Worm (Caenorhabditis elegans): Measurements from ENCODE around the gene stn-2.
A peak's percentile ranks its signal among the peaks of the same experiment; 100 is the strongest.

The stn-2 gene

DNA sequence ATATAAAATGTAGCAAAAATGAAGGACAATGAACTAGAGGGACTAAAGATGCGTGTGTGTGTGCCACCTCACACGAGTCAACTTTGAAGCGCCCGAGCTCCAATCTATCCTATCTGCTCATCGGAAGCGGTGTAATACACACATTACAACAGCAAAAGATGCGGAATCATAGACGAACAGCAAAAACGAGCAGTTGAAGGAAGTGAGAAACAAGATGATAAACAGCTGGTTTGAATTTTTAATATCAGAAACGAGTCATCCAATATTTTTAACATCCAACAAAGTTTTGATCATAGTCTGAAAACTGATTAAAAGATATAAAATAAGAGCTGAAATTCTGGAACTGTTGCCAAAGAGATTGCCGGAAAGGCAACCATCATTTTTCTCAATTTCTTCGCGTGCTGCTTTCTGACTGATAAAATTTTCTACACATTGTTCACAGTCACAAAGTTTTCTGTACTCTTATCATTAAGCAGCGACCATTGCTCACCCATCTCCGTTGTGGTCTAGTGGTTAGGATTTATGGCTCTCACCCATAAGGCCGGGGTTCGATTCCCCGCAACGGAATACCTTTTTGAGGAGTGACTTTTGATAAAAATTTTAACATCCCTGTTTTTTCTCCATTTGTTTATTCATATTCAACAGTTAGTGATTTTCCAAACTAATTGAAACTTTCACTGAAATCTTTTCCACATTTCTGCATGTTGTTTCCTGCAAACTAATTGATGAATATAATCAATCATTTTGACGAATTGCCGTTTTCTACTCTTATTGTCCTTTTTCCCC lies at the start of gene stn-2:
Gene stn-2, minus strand, starts transcription at position 75 of the 786 bp plus-strand sequence.
- TF ChIP-seq him-1 (tag; optimal IDR thresholded peaks at IDR 0.05) (no peak), W03F9.2 (tag; optimal IDR thresholded peaks at IDR 0.05) (no peak), dao-5 (tag; optimal IDR thresholded peaks at IDR 0.05) (no peak)

DNA sequence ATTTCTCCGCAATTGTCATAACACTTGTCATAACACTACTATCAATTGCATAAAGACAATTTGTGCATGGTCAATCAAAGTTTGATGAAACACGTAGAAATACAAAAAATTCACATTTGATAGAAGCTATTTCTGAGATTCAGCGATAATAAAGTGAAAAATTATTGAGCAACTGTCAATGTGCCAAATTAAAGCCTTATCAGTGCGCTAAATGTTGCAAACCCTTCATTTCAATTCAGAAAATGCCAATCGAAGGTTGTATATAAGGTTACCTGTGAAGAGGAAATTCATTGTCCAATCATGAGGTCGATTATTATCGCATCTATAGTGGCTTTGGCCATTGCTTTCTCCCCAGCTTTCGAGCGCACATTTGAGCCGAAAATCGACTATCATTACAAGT lies 47.2 kb upstream of the stn-2 start, which contains the start of gene vit-1:
Gene vit-1, plus strand, starts transcription at position 289 of the 400 bp plus-strand sequence.
- no peak for TF ChIP-seq dao-5 (tag; optimal IDR thresholded peaks at IDR 0.05)
- no peak for TF ChIP-seq W03F9.2 (tag; optimal IDR thresholded peaks at IDR 0.05)
- no peak for TF ChIP-seq him-1 (tag; optimal IDR thresholded peaks at IDR 0.05)

DNA sequence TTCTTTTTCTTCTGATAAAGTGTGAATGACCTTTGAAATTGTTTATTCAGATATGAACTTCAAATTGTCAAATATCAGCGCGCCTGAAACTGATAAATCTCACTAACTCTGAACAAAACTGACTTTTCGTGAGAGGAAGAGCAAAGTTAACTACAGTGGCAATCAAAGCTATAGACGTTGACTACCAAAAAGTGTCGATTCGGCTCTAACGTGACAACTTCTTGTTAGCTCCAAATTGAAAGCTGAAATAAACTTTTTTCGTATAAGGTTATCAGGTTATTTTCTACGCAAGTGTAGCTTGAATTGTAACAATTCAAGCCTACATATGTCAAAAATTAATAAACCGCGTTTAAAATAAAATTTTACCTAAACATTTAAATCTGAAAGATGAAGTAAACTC lies 45.9 kb upstream of the stn-2 start:
- TF ChIP-seq him-1 (tag; optimal IDR thresholded peaks at IDR 0.05) (no peak), dao-5 (tag; optimal IDR thresholded peaks at IDR 0.05) (no peak), W03F9.2 (tag; optimal IDR thresholded peaks at IDR 0.05) (no peak)

DNA sequence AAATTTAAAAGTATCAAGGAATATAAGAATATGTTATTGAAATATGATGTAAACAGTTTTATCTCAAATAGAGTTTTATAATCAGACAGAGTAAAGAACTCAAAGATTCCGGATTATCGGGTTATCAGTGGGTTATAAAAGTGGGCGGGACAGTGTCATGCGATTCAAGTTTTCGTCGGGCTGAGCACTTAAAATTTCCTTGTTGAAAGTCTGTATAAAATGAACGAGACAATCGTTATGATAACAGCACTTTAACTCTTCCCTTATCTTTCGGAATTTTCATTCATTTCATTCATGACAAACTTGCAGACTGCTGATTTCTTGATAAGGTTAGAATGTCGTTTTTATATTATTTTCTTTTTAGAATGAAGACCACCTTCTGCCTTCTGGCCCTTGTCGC lies 45.2 kb upstream of the stn-2 start, which contains the start of gene spp-14:
Gene spp-14, plus strand, starts transcription at position 365 of the 400 bp plus-strand sequence.
- TF ChIP-seq him-1 (tag; optimal IDR thresholded peaks at IDR 0.05) (no peak), dao-5 (tag; optimal IDR thresholded peaks at IDR 0.05) (peak; percentile 13)

DNA sequence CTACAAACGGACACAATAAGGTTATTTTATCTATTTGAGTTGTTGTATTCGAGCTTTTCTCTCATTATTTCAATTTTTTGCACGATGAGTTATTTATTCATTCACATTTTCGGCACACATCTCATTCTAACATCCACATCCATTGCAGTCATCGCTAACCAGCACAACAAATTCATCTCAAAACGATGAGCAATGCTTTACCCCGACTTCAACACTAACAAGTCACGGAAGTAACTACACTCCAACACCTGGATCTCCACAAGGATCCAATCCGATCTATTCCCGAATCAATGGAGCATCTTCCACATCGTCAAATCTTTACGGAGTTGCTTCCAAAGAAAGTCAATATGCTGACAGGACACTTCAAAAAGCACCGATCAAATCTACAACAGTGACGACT lies 43.7 kb upstream of the stn-2 start:
- TF ChIP-seq dao-5 (tag; optimal IDR thresholded peaks at IDR 0.05) (no peak), him-1 (tag; optimal IDR thresholded peaks at IDR 0.05) (no peak), W03F9.2 (tag; optimal IDR thresholded peaks at IDR 0.05) (no peak)

DNA sequence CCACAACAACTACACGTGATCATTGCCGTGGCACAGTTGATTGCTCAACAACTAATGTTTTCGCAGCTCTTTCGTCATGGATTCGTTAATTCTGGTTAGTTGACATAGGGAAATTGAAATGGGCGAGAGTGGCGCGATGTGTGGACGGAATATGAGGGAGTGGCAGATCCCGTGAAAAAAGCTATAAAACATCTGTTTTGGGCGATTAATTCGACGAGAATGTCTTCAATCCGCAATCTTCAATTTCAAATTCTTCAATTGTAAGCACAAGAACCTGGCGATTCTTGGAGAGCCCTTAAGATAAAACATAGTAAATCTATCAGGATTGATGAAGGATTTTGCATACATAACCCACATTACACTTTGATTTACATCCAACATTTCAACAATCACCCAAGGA lies 40.1 kb upstream of the stn-2 start:
- no peak for TF ChIP-seq dao-5 (tag; optimal IDR thresholded peaks at IDR 0.05)
- TF ChIP-seq W03F9.2 (tag; optimal IDR thresholded peaks at IDR 0.05), result no peak
- no peak for TF ChIP-seq him-1 (tag; optimal IDR thresholded peaks at IDR 0.05)

DNA sequence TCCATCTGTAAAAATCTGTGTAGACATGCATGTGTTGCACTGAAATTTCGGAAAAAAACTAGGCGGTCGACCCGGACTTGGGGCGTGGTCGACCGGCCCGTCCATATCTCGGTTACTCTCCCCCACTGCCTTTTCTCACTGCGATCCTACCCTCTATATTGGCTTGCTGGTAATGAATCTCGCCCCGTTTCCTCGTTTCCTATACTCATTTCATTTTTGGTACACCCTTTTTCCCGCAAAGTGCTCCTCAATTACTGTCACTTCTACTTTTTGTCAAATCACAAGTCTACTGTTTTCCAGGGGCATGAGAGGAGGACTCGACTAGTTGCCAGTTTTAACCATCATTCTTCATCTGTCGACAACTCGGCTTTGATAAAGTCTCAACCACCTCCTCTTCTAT lies 38.6 kb upstream of the stn-2 start, which contains the start of gene K09F5.6:
Gene K09F5.6, plus strand, starts transcription at position 301 of the 400 bp plus-strand sequence.
- TF ChIP-seq him-1 (tag; optimal IDR thresholded peaks at IDR 0.05) (no peak), W03F9.2 (tag; optimal IDR thresholded peaks at IDR 0.05) (no peak), dao-5 (tag; optimal IDR thresholded peaks at IDR 0.05) (no peak)

DNA sequence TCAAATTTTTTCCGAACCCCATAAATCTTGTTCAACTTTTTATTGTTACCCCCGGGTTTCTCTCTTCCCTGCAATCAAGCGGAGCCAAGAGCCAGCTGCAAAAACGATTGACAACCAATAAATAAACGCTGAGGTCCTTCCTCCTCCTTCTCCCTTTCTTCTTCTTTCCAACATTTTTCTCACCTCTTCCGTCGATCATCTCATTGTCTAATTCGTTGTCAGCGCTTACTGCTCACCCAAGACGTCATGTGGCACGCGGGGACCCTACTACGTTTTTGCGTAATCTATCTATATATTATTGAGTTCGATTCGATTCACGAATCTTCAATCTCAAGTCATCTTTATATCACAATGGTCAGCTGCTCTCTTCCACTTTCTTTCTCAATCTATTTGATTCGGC lies 35.0 kb upstream of the stn-2 start:
- no peak for TF ChIP-seq dao-5 (tag; optimal IDR thresholded peaks at IDR 0.05)
- no peak for TF ChIP-seq W03F9.2 (tag; optimal IDR thresholded peaks at IDR 0.05)
- TF ChIP-seq him-1 (tag; optimal IDR thresholded peaks at IDR 0.05), result no peak

DNA sequence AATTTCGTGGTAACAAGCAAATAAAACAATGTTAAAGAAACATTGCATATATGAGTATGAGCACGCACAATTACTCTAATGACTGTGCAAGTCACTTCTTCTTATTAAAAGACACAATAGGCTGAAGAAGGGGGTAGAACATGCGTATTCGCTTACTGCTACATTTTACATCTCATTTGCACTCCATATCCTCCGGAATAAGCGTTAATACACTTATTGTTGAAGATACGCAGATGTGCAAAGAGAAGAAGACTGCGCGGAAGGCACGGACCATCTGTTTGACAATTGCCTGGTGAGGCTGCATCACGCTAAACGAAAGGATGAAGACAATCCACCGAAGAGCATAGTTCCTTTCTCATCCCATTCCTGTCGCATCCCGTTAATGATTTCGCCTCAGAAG lies 32.5 kb upstream of the stn-2 start:
- TF ChIP-seq dao-5 (tag; optimal IDR thresholded peaks at IDR 0.05) (no peak), W03F9.2 (tag; optimal IDR thresholded peaks at IDR 0.05) (no peak), him-1 (tag; optimal IDR thresholded peaks at IDR 0.05) (no peak)

DNA sequence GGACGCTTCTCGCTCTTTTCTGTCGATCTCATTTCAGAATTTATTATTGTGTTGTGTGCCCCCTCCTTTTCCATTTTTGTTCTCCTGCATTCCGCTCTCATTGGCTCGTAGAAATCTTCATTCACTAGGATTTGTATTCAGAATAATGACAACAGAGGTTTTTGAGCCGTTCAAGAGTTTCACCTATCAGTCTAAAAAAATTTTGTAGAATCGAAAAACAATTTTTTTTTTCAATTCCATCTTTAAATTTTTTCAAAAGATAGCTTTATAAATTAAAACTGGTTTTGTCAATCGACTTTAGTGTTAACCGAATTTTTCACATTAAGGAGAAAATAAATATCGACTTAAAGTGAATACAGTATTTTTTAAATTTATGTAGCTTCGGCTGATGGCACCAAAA lies 30.2 kb upstream of the stn-2 start, which contains the start of gene K09F5.4:
Gene K09F5.4, minus strand, starts transcription at position 101 of the 400 bp plus-strand sequence.
- TF ChIP-seq W03F9.2 (tag; optimal IDR thresholded peaks at IDR 0.05) (no peak), dao-5 (tag; optimal IDR thresholded peaks at IDR 0.05) (no peak), him-1 (tag; optimal IDR thresholded peaks at IDR 0.05) (no peak)

DNA sequence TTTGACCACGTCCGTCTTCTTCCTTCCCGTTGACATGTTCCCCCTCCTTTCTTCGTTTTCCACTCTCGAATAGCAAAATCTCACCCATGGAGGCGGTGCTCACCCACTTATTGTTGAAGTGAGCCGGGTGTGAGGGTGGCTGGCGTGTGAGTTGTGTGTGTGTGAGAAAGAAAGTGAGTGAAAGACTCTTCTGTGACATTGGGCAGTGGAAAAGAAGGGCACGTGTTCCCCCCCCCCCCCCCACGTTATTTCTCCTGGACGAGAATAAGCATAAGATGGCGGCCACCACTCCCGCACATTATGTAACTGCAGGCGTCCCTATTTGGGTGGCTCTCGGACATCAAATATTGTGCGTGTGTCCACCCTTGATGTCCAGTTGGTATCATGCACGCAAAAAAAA lies 29.8 kb upstream of the stn-2 start:
- no peak for TF ChIP-seq him-1 (tag; optimal IDR thresholded peaks at IDR 0.05)
- no peak for TF ChIP-seq dao-5 (tag; optimal IDR thresholded peaks at IDR 0.05)
- no peak for TF ChIP-seq W03F9.2 (tag; optimal IDR thresholded peaks at IDR 0.05)

DNA sequence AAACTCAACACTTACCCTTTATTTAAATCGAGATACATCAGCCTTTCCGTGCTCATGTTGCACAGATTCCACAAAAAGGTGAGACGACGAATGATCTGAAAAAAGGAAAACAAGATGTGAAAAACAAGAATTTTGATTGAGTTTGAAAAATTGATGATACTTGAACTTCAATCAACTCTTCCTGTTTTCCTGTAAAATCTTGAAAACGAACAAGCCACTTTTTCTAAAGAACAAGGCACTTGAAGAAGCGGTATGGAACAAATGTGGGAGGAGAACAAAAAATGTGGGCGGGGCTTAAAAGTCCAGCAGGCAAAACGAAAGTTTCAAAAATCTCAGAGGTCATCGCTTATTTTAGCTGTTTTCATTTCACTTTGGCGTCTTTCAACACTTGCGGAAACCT lies 26.6 kb upstream of the stn-2 start, which contains the start of gene kvs-1:
Gene kvs-1, minus strand, starts transcription at position 101 of the 400 bp plus-strand sequence.
- TF ChIP-seq W03F9.2 (tag; optimal IDR thresholded peaks at IDR 0.05) (no peak), dao-5 (tag; optimal IDR thresholded peaks at IDR 0.05) (no peak), him-1 (tag; optimal IDR thresholded peaks at IDR 0.05) (no peak)

DNA sequence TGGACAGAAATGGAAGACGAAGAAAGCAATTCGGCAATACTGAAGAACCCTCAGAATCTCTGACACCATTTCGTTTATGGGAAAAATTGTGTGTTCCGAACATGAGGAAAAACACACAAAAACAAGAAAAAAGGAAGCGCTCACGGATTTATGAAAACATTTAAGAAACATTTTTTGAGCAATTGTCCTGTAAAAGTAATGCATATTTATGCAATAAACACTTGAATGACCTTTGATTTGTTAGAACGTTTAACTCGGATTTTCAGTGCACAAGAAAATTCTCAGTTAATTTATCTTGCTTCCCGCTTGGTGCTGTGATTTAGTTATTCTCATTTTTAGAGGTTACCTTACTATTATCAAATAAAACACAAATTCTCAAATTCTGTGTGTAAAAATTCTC lies 23.4 kb upstream of the stn-2 start:
- TF ChIP-seq him-1 (tag; optimal IDR thresholded peaks at IDR 0.05), result no peak
- TF ChIP-seq dao-5 (tag; optimal IDR thresholded peaks at IDR 0.05), result no peak
- no peak for TF ChIP-seq W03F9.2 (tag; optimal IDR thresholded peaks at IDR 0.05)

DNA sequence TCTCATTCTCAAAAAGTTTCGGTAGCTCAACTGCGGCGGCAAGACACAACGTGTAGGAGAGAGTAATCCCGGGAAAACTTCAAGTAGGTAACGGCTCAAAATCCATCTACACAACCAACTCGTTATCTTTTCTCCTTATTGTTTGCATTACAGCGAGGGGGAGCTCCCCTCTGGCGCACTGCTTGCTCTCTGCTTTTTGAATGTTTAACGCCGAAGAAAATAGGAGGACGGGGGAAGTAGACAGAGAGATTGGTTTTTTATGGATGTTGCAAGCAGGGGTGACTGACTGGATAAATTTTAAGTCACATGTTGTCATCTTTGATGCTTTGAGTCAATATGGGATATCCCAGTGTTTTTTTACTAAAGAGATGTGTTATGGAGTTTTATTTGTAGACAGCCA lies 9.2 kb upstream of the stn-2 start:
- peak; percentile 41 for TF ChIP-seq him-1 (tag; optimal IDR thresholded peaks at IDR 0.05)
- TF ChIP-seq dao-5 (tag; optimal IDR thresholded peaks at IDR 0.05), result no peak

DNA sequence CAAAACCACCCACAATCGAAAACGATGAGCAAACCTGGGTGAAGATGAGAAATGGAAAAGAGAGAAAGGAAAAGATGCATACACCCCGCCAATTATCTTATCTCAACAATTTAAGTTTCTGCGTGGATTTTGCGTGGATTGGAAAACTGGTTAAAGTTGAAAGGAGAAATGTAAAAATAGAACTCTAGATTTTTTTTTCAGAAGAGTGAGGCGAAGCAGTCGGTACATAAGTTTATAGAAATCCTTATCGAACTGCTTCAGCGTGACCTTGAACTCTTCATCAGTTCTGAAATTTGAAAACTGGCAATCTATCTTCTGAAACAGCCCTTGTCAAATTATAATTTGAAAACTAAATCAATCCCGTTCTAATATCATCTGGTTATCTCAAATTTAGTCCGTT lies 8.7 kb upstream of the stn-2 start, which contains the start of gene clik-2:
Gene clik-2, minus strand, starts transcription at position 101 of the 400 bp plus-strand sequence.
- TF ChIP-seq dao-5 (tag; optimal IDR thresholded peaks at IDR 0.05) (no peak), W03F9.2 (tag; optimal IDR thresholded peaks at IDR 0.05) (no peak), him-1 (tag; optimal IDR thresholded peaks at IDR 0.05) (no peak)
